Fruit fly (Drosophila melanogaster) whole organism, embryonic: ENCODE results near the gene CG8379.

Experiments
- Abd-B ChIP-seq: fragments of 200-800 bp; sonication (Bioruptor generic); optimal IDR thresholded peaks from 2 replicates; lab custom pipeline; 2018; ENCODE audit warnings: missing biosample characterization, mild to moderate bottlenecking, missing genetic modification characterization, moderate library complexity
- Adf1 ChIP-seq: fragments of 200-800 bp; sonication (Bioruptor generic); IDR thresholded peaks from 2 replicates; pipeline ENCODE4 v1.3.6; 2022; ENCODE audit warnings: missing biosample characterization, missing genetic modification characterization
- Antp ChIP-seq: fragments of 200-800 bp; sonication (Bioruptor generic); optimal IDR thresholded peaks from 3 replicates; lab custom pipeline; 2016; ENCODE audit warnings: missing biosample characterization, missing genetic modification characterization
- BtbVII ChIP-seq: fragments of 200-800 bp; sonication (Bioruptor generic); optimal IDR thresholded peaks from 3 replicates; lab custom pipeline; 2017; ENCODE audit warnings: missing biosample characterization, mild to moderate bottlenecking, missing genetic modification characterization
- CG12104 ChIP-seq: fragments of 200-800 bp; sonication (Bioruptor generic); optimal IDR thresholded peaks from 3 replicates; lab custom pipeline; 2016; ENCODE audit warnings: missing biosample characterization, missing genetic modification characterization
- CG13894 ChIP-seq: fragments of 200-800 bp; sonication (Bioruptor generic); optimal IDR thresholded peaks from 3 replicates; lab custom pipeline; 2018; ENCODE audit warnings: missing biosample characterization, mild to moderate bottlenecking, missing genetic modification characterization, moderate library complexity
- CG15514 ChIP-seq: fragments of 200-800 bp; sonication (Bioruptor generic); optimal IDR thresholded peaks from 3 replicates; lab custom pipeline; 2017; ENCODE audit warnings: missing biosample characterization, missing genetic modification characterization, mild to moderate bottlenecking, moderate library complexity, missing genetic modification reagents
- CG15601 ChIP-seq: fragments of 200-800 bp; sonication (Bioruptor generic); optimal IDR thresholded peaks from 3 replicates; lab custom pipeline; 2019; ENCODE audit warnings: missing biosample characterization, mild to moderate bottlenecking, missing genetic modification characterization, moderate library complexity
- CG2120 ChIP-seq: fragments of 200-800 bp; sonication (Bioruptor generic); optimal IDR thresholded peaks from 3 replicates; lab custom pipeline; 2016; ENCODE audit warnings: missing biosample characterization, missing genetic modification characterization
- CG2199 ChIP-seq: fragments of 200-800 bp; sonication (Bioruptor generic); IDR thresholded peaks from 3 replicates; pipeline ENCODE4 v1.3.6; 2022; ENCODE audit warnings: missing biosample characterization, missing genetic modification characterization
- CG32532 ChIP-seq: fragments of 200-800 bp; sonication (Bioruptor generic); IDR thresholded peaks from 2 replicates; pipeline ENCODE4 v1.3.6; 2022; ENCODE audit warnings: missing biosample characterization, missing genetic modification characterization
- CG34376 ChIP-seq: fragments of 200-800 bp; sonication (Bioruptor generic); optimal IDR thresholded peaks from 2 replicates; lab custom pipeline; 2018; ENCODE audit warnings: missing biosample characterization, mild to moderate bottlenecking, missing genetic modification characterization
- CG3847 ChIP-seq: fragments of 200-800 bp; sonication (Bioruptor generic); IDR thresholded peaks from 2 replicates; pipeline ENCODE4 v1.3.6; 2022; ENCODE audit warnings: missing biosample characterization, missing genetic modification characterization
- CG8924 ChIP-seq: fragments of 200-800 bp; optimal IDR thresholded peaks from 3 replicates; lab custom pipeline; 2019; ENCODE audit warnings: missing biosample characterization, mild to moderate bottlenecking, missing genetic modification characterization, moderate library complexity
- D19B ChIP-seq: fragments of 200-800 bp; sonication (Bioruptor generic); optimal IDR thresholded peaks from 2 replicates; lab custom pipeline; 2017; ENCODE audit warnings: missing biosample characterization, mild to moderate bottlenecking, missing genetic modification characterization
- H15 ChIP-seq: fragments of 200-800 bp; sonication (Bioruptor generic); IDR thresholded peaks from 3 replicates; pipeline ENCODE4 v1.3.6; 2022; ENCODE audit warnings: missing biosample characterization, missing genetic modification characterization
- Hand ChIP-seq: fragments of 200-800 bp; sonication (Bioruptor generic); optimal IDR thresholded peaks from 2 replicates; lab custom pipeline; 2017; ENCODE audit warnings: mild to moderate bottlenecking, missing biosample characterization, missing genetic modification reagents, missing genetic modification characterization
- Hr51 ChIP-seq, 2 experiments: fragments of 200-800 bp; sonication (Bioruptor generic); optimal IDR thresholded peaks; 2 replicates in 1 of 2; 3 replicates in 1 of 2; lab custom pipeline; 2016 to 2018; ENCODE audit warnings: missing biosample characterization in 2 of 2, missing genetic modification characterization in 2 of 2, mild to moderate bottlenecking in 1 of 2, moderate library complexity in 1 of 2
- Hsf ChIP-seq: fragments of 200-800 bp; sonication (Bioruptor generic); optimal IDR thresholded peaks from 3 replicates; lab custom pipeline; 2016; ENCODE audit warnings: missing biosample characterization, missing genetic modification characterization
- Lpt ChIP-seq: fragments of >200 bp; optimal IDR thresholded peaks from 2 replicates; lab custom pipeline; 2018; ENCODE audit warnings: missing biosample characterization, missing genetic modification characterization
- Med ChIP-seq: fragments of 200-800 bp; sonication (Bioruptor generic); peaks from one replicate; lab custom pipeline; 2016; ENCODE audit warnings: missing biosample characterization, missing genetic modification characterization, mild to moderate bottlenecking, inconsistent platforms, moderate library complexity
- NK7.1 ChIP-seq: fragments of 200-800 bp; sonication (Bioruptor generic); optimal IDR thresholded peaks from 3 replicates; lab custom pipeline; 2016; ENCODE audit warnings: missing biosample characterization, missing genetic modification characterization
- Opbp ChIP-seq: fragments of 200-800 bp; sonication (Bioruptor generic); IDR thresholded peaks from 3 replicates; pipeline ENCODE4 v1.3.6; 2022; ENCODE audit warnings: missing biosample characterization, missing genetic modification characterization; ENCODE audit not compliant: partially characterized antibody
- Rfx ChIP-seq: fragments of 200-800 bp; sonication (Bioruptor generic); IDR thresholded peaks from 2 replicates; pipeline ENCODE4 v1.3.6; 2022; ENCODE audit warnings: missing biosample characterization, missing genetic modification characterization
- Ssrp ChIP-seq: fragments of 200-800 bp; sonication (Bioruptor generic); optimal IDR thresholded peaks from 2 replicates; lab custom pipeline; 2018; ENCODE audit warnings: missing biosample characterization, mild to moderate bottlenecking, missing genetic modification characterization, moderate library complexity
- bcd ChIP-seq: fragments of 200-800 bp; sonication (Bioruptor generic); optimal IDR thresholded peaks from 2 replicates; lab custom pipeline; 2017; ENCODE audit warnings: missing biosample characterization, mild to moderate bottlenecking, missing genetic modification characterization
- cad ChIP-seq: fragments of >200 bp; optimal IDR thresholded peaks from 2 replicates; lab custom pipeline; 2017; ENCODE audit warnings: missing biosample characterization, missing genetic modification characterization
- cato ChIP-seq: fragments of 200-800 bp; sonication (Bioruptor generic); optimal IDR thresholded peaks from 2 replicates; lab custom pipeline; 2016; ENCODE audit warnings: missing biosample characterization, missing genetic modification characterization, borderline replicate concordance
- cg ChIP-seq: fragments of 200-800 bp; sonication (Bioruptor generic); optimal IDR thresholded peaks from 3 replicates; lab custom pipeline; 2019; ENCODE audit warnings: missing biosample characterization, mild to moderate bottlenecking, missing genetic modification characterization, moderate library complexity
- dati ChIP-seq: fragments of 200-800 bp; sonication (Bioruptor generic); IDR thresholded peaks from 2 replicates; pipeline ENCODE4 v1.3.6; 2022; ENCODE audit warnings: missing biosample characterization, missing genetic modification characterization
- fd102C ChIP-seq: fragments of 200-800 bp; sonication (Bioruptor generic); optimal IDR thresholded peaks from 2 replicates; lab custom pipeline; 2018; ENCODE audit warnings: missing biosample characterization, mild to moderate bottlenecking, missing genetic modification characterization, moderate library complexity
- fd64A ChIP-seq: fragments of 200-800 bp; sonication (Bioruptor generic); optimal IDR thresholded peaks from 3 replicates; lab custom pipeline; 2018; ENCODE audit warnings: missing biosample characterization, mild to moderate bottlenecking, missing genetic modification characterization
- gcm ChIP-seq: fragments of 200-800 bp; sonication (Bioruptor generic); optimal IDR thresholded peaks from 2 replicates; lab custom pipeline; 2019; ENCODE audit warnings: missing biosample characterization, mild to moderate bottlenecking, missing genetic modification characterization, moderate library complexity
- gro ChIP-seq: fragments of 200-800 bp; sonication (Bioruptor generic); optimal IDR thresholded peaks from 2 replicates; lab custom pipeline; 2016; ENCODE audit warnings: missing biosample characterization, missing genetic modification characterization
- gt ChIP-seq: fragments of 200-800 bp; sonication (Bioruptor generic); IDR thresholded peaks from 2 replicates; pipeline ENCODE4 v1.3.6; 2022; ENCODE audit warnings: missing biosample characterization, missing genetic modification characterization
- lmd ChIP-seq: fragments of 200-800 bp; sonication (Bioruptor generic); IDR thresholded peaks from 2 replicates; pipeline ENCODE4 v1.3.6; 2022; ENCODE audit warnings: missing biosample characterization, missing genetic modification characterization
- lola ChIP-seq, 3 experiments: fragments of >200 bp in 2 of 3; fragments of 200-800 bp in 1 of 3; sonication (Bioruptor generic) in 1 of 3; optimal IDR thresholded peaks; 2 replicates each; lab custom pipeline; 2017 to 2019; ENCODE audit warnings: missing biosample characterization in 3 of 3, missing genetic modification characterization in 3 of 3, mild to moderate bottlenecking in 1 of 3, moderate library complexity in 1 of 3
- nerfin-2 ChIP-seq: fragments of 200-800 bp; sonication (Bioruptor generic); IDR thresholded peaks from 2 replicates; pipeline ENCODE4 v1.3.6; 2022; ENCODE audit warnings: missing biosample characterization, missing genetic modification characterization; ENCODE audit not compliant: partially characterized antibody
- pan ChIP-seq, 4 experiments: fragments of >200 bp in 3 of 4; fragments of 200-800 bp in 1 of 4; sonication (Bioruptor generic) in 1 of 4; optimal IDR thresholded peaks in 3 of 4; IDR thresholded peaks in 1 of 4; 2 replicates each; pipeline versions ENCODE4 v1.3.6 to Lab custom; 2017 to 2022; ENCODE audit warnings: missing biosample characterization in 2 of 4, missing genetic modification characterization in 2 of 4, mixed read lengths in 1 of 4
- slou ChIP-seq: fragments of 200-800 bp; sonication (Bioruptor generic); optimal IDR thresholded peaks from 3 replicates; lab custom pipeline; 2016; ENCODE audit warnings: missing biosample characterization, missing genetic modification characterization
- slp2 ChIP-seq: fragments of 200-800 bp; sonication (Bioruptor generic); optimal IDR thresholded peaks from 2 replicates; lab custom pipeline; 2016; ENCODE audit warnings: missing biosample characterization, missing genetic modification characterization
- wor ChIP-seq: fragments of 200-800 bp; sonication (Bioruptor generic); IDR thresholded peaks from 2 replicates; pipeline ENCODE4 v1.3.6; 2022; ENCODE audit warnings: missing biosample characterization, missing genetic modification characterization

CG8379 gene

DNA sequence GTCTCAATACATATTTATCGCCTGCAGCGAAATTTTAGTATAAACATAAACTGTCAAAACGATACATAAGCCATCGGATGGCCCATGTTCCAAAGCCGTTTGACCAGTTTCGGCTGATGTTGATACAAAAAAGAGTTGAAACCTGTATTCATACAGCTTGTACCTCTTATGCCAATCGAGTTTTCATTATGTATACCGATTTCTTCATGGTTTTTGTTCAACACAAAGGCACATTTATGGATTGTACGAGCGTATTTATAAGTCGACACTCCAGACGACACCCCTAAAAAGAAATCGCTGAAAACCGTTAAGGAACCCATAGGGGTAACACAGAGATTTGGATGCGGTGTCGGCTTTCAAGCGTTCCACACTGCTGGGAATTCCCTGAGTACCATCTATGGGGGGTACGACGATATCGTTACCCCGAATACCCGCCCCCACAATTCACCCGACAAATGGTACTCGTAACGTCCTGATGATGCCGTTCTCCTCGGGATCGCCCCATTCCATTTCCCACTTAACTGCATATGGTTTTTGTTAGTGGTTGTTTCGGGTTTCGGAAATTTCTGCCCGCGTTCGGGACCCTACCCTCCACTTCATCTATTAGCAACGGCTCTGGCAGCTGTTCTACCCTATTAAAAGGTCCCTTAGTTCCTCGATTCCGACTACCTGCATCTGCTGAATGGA is 16.2 kb upstream of the CG8379 start (continued):
- TF ChIP-seq dati (GFP tag; lab: Robert Waterston, UW) (no peak), Lpt (GFP tag; lab: Kevin White, UChicago) (no peak), CG12104 (GFP tag; lab: Kevin White, UChicago) (no peak), bcd (GFP tag; lab: Kevin White, UChicago) (no peak), Med (GFP tag; lab: Kevin White, UChicago) (peak; percentile 17), Ssrp (no peak), BtbVII (GFP tag; lab: Kevin White, UChicago) (no peak), Hsf (no peak), gro (GFP tag; lab: Kevin White, UChicago) (no peak), CG32532 (GFP tag; lab: Robert Waterston, UW) (no peak), lmd (GFP tag; lab: Robert Waterston, UW) (no peak), CG15514 (GFP tag; lab: Kevin White, UChicago) (peak; percentile 6), Abd-B (no peak), gcm (no peak), gt (GFP tag; lab: Robert Waterston, UW) (no peak), lola (GFP tag; optimal IDR thresholded peaks at IDR 0.05; lab: Kevin White, UChicago) (no peak), cad (no peak), slou (GFP tag; lab: Kevin White, UChicago) (no peak), CG34376 (no peak), Rfx (GFP tag; lab: Robert Waterston, UW) (0 out of 2 replicates have a peak, but pooled peaks have one; percentile 17), slp2 (no peak), pan (optimal IDR thresholded peaks at IDR 0.05; lab: Kevin White, UChicago) (no peak), pan (GFP tag; optimal IDR thresholded peaks at IDR 0.05 in 1 of 2, IDR thresholded peaks at IDR 0.05 in 1 of 2) (no peak), cato (GFP tag; lab: Kevin White, UChicago) (no peak), CG2120 (GFP tag; lab: Kevin White, UChicago) (no peak), CG15601 (tag; lab: Kevin White, UChicago) (no peak), H15 (GFP tag; lab: Robert Waterston, UW) (no peak), Antp (GFP tag; lab: Kevin White, UChicago) (no peak), wor (GFP tag; lab: Robert Waterston, UW) (no peak), Hr51 (GFP tag; optimal IDR thresholded peaks at IDR 0.05; lab: Kevin White, UChicago) (no peak), CG8924 (peak; percentile 33), Hand (GFP tag; lab: Kevin White, UChicago) (no peak), CG2199 (GFP tag; lab: Robert Waterston, UW) (peak; percentile 63; the same call in 1 of the 3 replicates), Opbp (GFP tag; lab: Robert Waterston, UW) (no peak), CG3847 (no peak), fd64A (GFP tag; lab: Kevin White, UChicago) (no peak), Adf1 (GFP tag; lab: Robert Waterston, UW) (no peak), CG13894 (peak; percentile 97), NK7.1 (GFP tag; lab: Kevin White, UChicago) (no peak), D19B (peak; percentile 24), nerfin-2 (GFP tag; lab: Robert Waterston, UW) (no peak), fd102C (GFP tag; lab: Kevin White, UChicago) (no peak), cg (GFP tag; lab: Kevin White, UChicago) (peak; percentile 37)
